Worm (Caenorhabditis elegans): ENCODE results near the gene pst-2.

DNA sequence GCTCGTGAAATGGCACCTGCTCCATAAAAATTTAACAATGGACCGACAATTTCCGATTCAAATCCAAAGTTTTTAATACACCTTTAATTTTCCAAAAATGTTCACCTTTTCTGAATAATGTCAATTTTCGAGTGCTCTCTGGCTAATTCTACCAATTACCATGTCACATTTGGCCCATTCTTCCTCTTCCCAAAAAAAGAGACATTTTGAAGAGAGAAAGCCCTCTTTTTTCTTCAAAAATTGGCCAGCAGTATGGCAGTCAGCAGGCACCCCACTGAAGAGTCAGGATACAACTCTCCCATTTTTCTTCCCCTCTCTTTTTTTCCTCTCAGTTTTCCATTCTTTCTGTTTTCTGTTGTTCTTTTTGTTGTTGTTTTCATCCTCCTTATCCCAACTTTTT, 45.7 kb upstream of the pst-2 start:
- TF ChIP-seq sptf-2 (GFP tag; optimal IDR thresholded peaks at IDR 0.05) (no peak), tbx-9 (tag; optimal IDR thresholded peaks at IDR 0.05; ENCODE audit: borderline replicate concordance) (no peak)
